Fruit fly (Drosophila melanogaster) whole organism, wandering third instar larva: ENCODE data around the gene Nrx-IV.

Experiments
- Abd-B ChIP-seq: fragments of >200 bp; optimal IDR thresholded peaks from 2 replicates; lab custom pipeline; 2017; ENCODE audit warnings: missing biosample characterization, missing genetic modification characterization
- CG32264 ChIP-seq: fragments of 200-800 bp; sonication (Bioruptor generic); optimal IDR thresholded peaks from 2 replicates; lab custom pipeline; 2016; ENCODE audit warnings: missing biosample characterization, missing genetic modification characterization
- CrebA ChIP-seq: fragments of 200-800 bp; sonication (Bioruptor generic); optimal IDR thresholded peaks from 2 replicates; lab custom pipeline; 2016; ENCODE audit warnings: missing biosample characterization, mild to moderate bottlenecking, missing genetic modification characterization, borderline replicate concordance
- Dfd ChIP-seq: fragments of >200 bp; optimal IDR thresholded peaks from 2 replicates; lab custom pipeline; 2017; ENCODE audit warnings: missing biosample characterization, missing genetic modification characterization
- Dif ChIP-seq: fragments of 200-275, 200-300 bp; sonication (Bioruptor generic); optimal IDR thresholded peaks from 2 replicates; lab custom pipeline; 2018; ENCODE audit warnings: missing biosample characterization, missing genetic modification characterization; ENCODE audit not compliant: partially characterized antibody
- HLH106 ChIP-seq: fragments of 200-800 bp; optimal IDR thresholded peaks from 3 replicates; lab custom pipeline; 2019; ENCODE audit warnings: missing biosample characterization, mild to moderate bottlenecking, missing genetic modification characterization, moderate library complexity
- Hnf4 ChIP-seq: fragments of 200-800 bp; sonication (Bioruptor generic); optimal IDR thresholded peaks from 2 replicates; lab custom pipeline; 2016; ENCODE audit warnings: missing biosample characterization, mild to moderate bottlenecking, missing genetic modification characterization
- Hr78 ChIP-seq: fragments of >200 bp; optimal IDR thresholded peaks from 2 replicates; lab custom pipeline; 2017; ENCODE audit warnings: missing biosample characterization, missing genetic modification characterization
- Hr83 ChIP-seq: fragments of 200-300 bp; sonication (Bioruptor generic); optimal IDR thresholded peaks from 2 replicates; lab custom pipeline; 2016; ENCODE audit warnings: missing biosample characterization, mild to moderate bottlenecking, missing genetic modification characterization, moderate library complexity; ENCODE audit not compliant: poor library complexity, severe bottlenecking
- Mio ChIP-seq: sonication (Bioruptor generic); optimal IDR thresholded peaks from 2 replicates; lab custom pipeline; 2016; ENCODE audit warnings: missing biosample characterization, missing genetic modification characterization
- N ChIP-seq: fragments of >200 bp; optimal IDR thresholded peaks from 2 replicates; lab custom pipeline; 2018; ENCODE audit warnings: missing biosample characterization, missing external identifiers, missing genetic modification characterization
- Rel ChIP-seq, 2 experiments: fragments of 200-800 bp; sonication (Bioruptor generic) in 1 of 2; optimal IDR thresholded peaks; 2 replicates in 1 of 2; 3 replicates in 1 of 2; lab custom pipeline; 2016 to 2019; ENCODE audit warnings: mild to moderate bottlenecking in 2 of 2, missing biosample characterization in 2 of 2, missing genetic modification characterization in 2 of 2, moderate library complexity in 1 of 2
- Sp1 ChIP-seq: fragments of 200-800 bp; sonication (Bioruptor generic); optimal IDR thresholded peaks from 3 replicates; lab custom pipeline; 2019; ENCODE audit warnings: missing biosample characterization, mild to moderate bottlenecking, missing genetic modification characterization, moderate library complexity
- Vsx2 ChIP-seq: fragments of 200-300, 225-300 bp; sonication (Bioruptor generic); optimal IDR thresholded peaks from 2 replicates; lab custom pipeline; 2018; ENCODE audit warnings: missing biosample characterization, missing genetic modification characterization; ENCODE audit not compliant: partially characterized antibody
- br ChIP-seq: fragments of 200-800 bp; sonication (Bioruptor generic); optimal IDR thresholded peaks from 2 replicates; lab custom pipeline; 2016; ENCODE audit warnings: missing biosample characterization, missing genetic modification characterization
- brk ChIP-seq: fragments of 200-800 bp; sonication (Bioruptor generic); optimal IDR thresholded peaks from 2 replicates; lab custom pipeline; 2016; ENCODE audit warnings: missing biosample characterization, mild to moderate bottlenecking, missing genetic modification characterization
- dl ChIP-seq, 2 experiments: fragments of 175-275, 200-275 bp in 1 of 2; fragments of 200-275 bp in 1 of 2; sonication (Bioruptor generic); optimal IDR thresholded peaks; lab custom pipeline; 2018; ENCODE audit warnings: mild to moderate bottlenecking in 2 of 2, missing biosample characterization in 2 of 2, missing genetic modification characterization in 2 of 2, moderate library complexity in 2 of 2; ENCODE audit not compliant: partially characterized antibody in 2 of 2, insufficient read depth in 1 of 2
- dmrt93B ChIP-seq: fragments of 200-800 bp; sonication (Bioruptor generic); optimal IDR thresholded peaks from 2 replicates; lab custom pipeline; 2018; ENCODE audit warnings: missing biosample characterization, mild to moderate bottlenecking, missing genetic modification characterization
- ey ChIP-seq: fragments of 200-800 bp; sonication (Bioruptor generic); optimal IDR thresholded peaks from 2 replicates; lab custom pipeline; 2016; ENCODE audit warnings: missing biosample characterization, missing genetic modification characterization
- foxo ChIP-seq, 2 experiments: fragments of 200-800 bp; sonication (Bioruptor generic); optimal IDR thresholded peaks; 2 replicates in 1 of 2; 3 replicates in 1 of 2; lab custom pipeline; 2016 to 2017; ENCODE audit warnings: missing biosample characterization in 2 of 2, missing genetic modification characterization in 2 of 2
- h ChIP-seq: fragments of 200-800 bp; sonication (Bioruptor generic); optimal IDR thresholded peaks from 3 replicates; lab custom pipeline; 2016; ENCODE audit warnings: missing biosample characterization, mild to moderate bottlenecking, missing genetic modification characterization
- jim ChIP-seq: fragments of 175-275, 200-325 bp; sonication (Bioruptor generic); optimal IDR thresholded peaks from 2 replicates; lab custom pipeline; 2016; ENCODE audit warnings: missing biosample characterization, mild to moderate bottlenecking, missing genetic modification characterization
- lola ChIP-seq: fragments of >200 bp; optimal IDR thresholded peaks from 2 replicates; lab custom pipeline; 2017; ENCODE audit warnings: missing biosample characterization, missing genetic modification characterization
- psq ChIP-seq: fragments of 200-800 bp; sonication (Bioruptor generic); optimal IDR thresholded peaks from 3 replicates; lab custom pipeline; 2017; ENCODE audit warnings: missing biosample characterization, mild to moderate bottlenecking, missing genetic modification characterization, moderate library complexity
- sage ChIP-seq: fragments of 200-800 bp; sonication (Bioruptor generic); optimal IDR thresholded peaks from 2 replicates; lab custom pipeline; 2016; ENCODE audit warnings: missing biosample characterization, mild to moderate bottlenecking, missing genetic modification characterization
- sv ChIP-seq: fragments of 200-800 bp; sonication (Bioruptor generic); optimal IDR thresholded peaks from 3 replicates; lab custom pipeline; 2016; ENCODE audit warnings: missing biosample characterization, missing genetic modification characterization
- tai ChIP-seq: sonication (Bioruptor generic); optimal IDR thresholded peaks from 2 replicates; lab custom pipeline; 2016; ENCODE audit warnings: missing biosample characterization, missing genetic modification characterization
- usp ChIP-seq: fragments of >200 bp; optimal IDR thresholded peaks from 2 replicates; lab custom pipeline; 2017; ENCODE audit warnings: missing biosample characterization, missing genetic modification characterization

The Nrx-IV gene

DNA sequence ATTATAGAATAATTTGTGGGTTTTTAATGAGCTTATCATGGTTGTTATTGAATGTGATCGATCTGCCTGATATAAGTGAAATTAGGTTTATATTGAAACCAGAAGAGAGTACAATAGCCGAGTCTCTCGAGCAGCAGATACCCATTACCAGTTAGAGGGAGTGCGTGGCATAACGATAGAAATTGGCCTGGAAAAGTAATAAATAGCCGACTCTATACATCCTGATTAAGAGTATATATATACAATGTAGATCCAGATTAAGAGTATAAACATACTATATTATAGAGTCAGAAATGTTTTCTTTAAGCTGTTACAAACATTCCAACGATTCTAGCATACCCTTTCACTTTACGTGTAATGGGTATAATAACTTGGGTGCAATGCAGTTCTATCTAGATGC lies 37.6 kb downstream of the Nrx-IV start:
- TF ChIP-seq Hr83 (GFP tag; lab: Kevin White, UChicago) (no peak), sage (GFP tag; lab: Kevin White, UChicago) (no peak), brk (GFP tag; lab: Kevin White, UChicago) (no peak), N (GFP tag; lab: Kevin White, UChicago) (no peak), usp (GFP tag; lab: Kevin White, UChicago) (no peak), HLH106 (tag; lab: Kevin White, UChicago) (no peak), sv (GFP tag; lab: Kevin White, UChicago) (no peak)

DNA sequence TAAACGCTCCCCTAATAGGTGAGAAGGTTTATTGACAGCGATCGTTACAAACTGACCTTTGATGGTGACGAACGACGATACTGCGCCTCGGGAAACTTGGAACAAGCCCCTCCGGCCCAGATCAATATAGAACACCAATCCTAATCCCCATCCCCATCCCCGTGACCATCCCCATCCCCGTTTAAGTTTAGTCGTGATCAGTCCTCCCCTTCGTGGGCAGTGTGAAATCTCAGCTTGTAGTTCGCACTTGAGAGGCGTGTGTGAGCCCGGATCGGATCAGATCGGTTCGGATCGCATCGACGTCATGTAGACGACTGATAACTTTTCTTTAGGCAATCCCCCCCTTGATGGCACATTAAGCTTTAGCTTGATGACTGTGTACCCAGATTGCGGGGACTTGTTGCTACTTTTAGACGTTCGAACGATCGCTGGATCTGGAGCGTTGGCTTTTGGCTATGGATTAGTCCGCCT lies 38.3 kb downstream of the Nrx-IV start, which contains the start of gene Miox:
Gene Miox, plus strand, starts transcription at position 421 of the 471 bp plus-strand sequence.
- TF ChIP-seq h (GFP tag; lab: Kevin White, UChicago) (no peak), Rel (GFP tag; optimal IDR thresholded peaks at IDR 0.05; lab: Kevin White, UChicago) (no peak), Rel (tag; optimal IDR thresholded peaks at IDR 0.05; lab: Kevin White, UChicago) (peak; percentile 46)

DNA sequence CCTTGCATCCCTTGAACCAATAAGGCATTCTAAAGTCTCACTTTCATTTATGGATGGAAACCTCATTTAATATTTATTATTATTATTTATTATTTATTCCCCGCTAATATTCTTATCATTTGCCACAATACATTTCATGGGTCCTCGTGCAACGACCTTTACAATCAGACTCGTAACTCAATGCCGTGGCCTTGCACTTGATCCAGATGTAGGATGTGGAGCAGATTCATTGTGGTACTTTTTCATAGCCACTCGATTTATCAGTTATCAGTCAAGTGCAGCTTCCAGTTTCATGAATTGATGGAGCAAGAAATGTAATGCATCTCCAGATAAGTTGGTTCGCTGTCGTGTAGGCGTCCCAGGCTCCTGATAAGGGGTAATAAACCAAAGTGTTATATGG lies 39.0 kb downstream of the Nrx-IV start:
- no peak for TF ChIP-seq Rel (GFP tag; optimal IDR thresholded peaks at IDR 0.05; lab: Kevin White, UChicago)
- peak; percentile 52 for TF ChIP-seq Rel (tag; optimal IDR thresholded peaks at IDR 0.05; lab: Kevin White, UChicago)
- no peak for TF ChIP-seq h (GFP tag; lab: Kevin White, UChicago)
- TF ChIP-seq N (GFP tag; lab: Kevin White, UChicago): no peak
- no peak for TF ChIP-seq HLH106 (tag; lab: Kevin White, UChicago)
- no peak for TF ChIP-seq Sp1 (GFP tag; lab: Kevin White, UChicago)

- TF ChIP-seq Rel (GFP tag; optimal IDR thresholded peaks at IDR 0.05; lab: Kevin White, UChicago) (no peak), Rel (tag; optimal IDR thresholded peaks at IDR 0.05; lab: Kevin White, UChicago) (no peak), tai (GFP tag; lab: Kevin White, UChicago) (no peak), CG32264 (GFP tag; lab: Kevin White, UChicago) (no peak), Abd-B (GFP tag; lab: Kevin White, UChicago) (no peak), h (GFP tag; lab: Kevin White, UChicago) (no peak), foxo (GFP tag; optimal IDR thresholded peaks at IDR 0.05; lab: Kevin White, UChicago) (no peak), Sp1 (GFP tag; lab: Kevin White, UChicago) (no peak), CrebA (GFP tag; lab: Kevin White, UChicago) (no peak), brk (GFP tag; lab: Kevin White, UChicago) (no peak), Dif (GFP tag; lab: Kevin White, UChicago) (no peak)
Observed at dm6 chr3L:12188518-12188917, 42.2 kb downstream of the Nrx-IV start, which contains the start of gene Est-6. TSS of gene Est-6 (plus strand) at chr3L:12188818.

DNA sequence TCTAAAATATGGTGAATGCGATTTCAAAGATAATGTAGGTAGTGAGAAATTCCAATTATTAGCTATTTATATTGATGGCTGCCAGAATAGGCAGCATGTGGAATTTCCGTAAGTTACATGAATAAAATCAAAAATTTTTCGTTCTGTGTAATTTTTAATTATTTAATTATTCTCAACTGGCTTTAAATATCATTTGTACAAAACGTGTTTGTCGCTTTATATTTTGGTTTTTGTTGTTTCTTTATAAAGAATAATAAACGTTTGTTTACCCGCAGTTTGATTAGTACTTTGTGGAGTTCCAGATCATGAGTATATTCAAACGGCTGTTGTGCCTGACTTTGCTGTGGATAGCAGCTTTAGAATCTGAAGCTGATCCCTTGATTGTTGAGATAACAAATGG lies 44.1 kb downstream of the Nrx-IV start, which contains the start of gene Est-P:
Gene Est-P, plus strand, starts transcription at position 301 of the 400 bp plus-strand sequence.
- TF ChIP-seq Hnf4 (GFP tag; lab: Kevin White, UChicago) (no peak), Sp1 (GFP tag; lab: Kevin White, UChicago) (no peak), jim (GFP tag; lab: Kevin White, UChicago) (no peak), br (GFP tag; lab: Kevin White, UChicago) (no peak), Dfd (no peak), dmrt93B (GFP tag; lab: Kevin White, UChicago) (no peak), Mio (GFP tag; lab: Kevin White, UChicago) (no peak), CrebA (GFP tag; lab: Kevin White, UChicago) (no peak), lola (GFP tag; lab: Kevin White, UChicago) (no peak)
- TF ChIP-seq, all 38 proteins: peak for 0

dm6 chr3L:12193485-12193884 lies 47.2 kb downstream of the Nrx-IV start, which contains the start of gene thoc6:
TSS of gene thoc6 (minus strand) at chr3L:12193688.
- TF ChIP-seq Mio (GFP tag; lab: Kevin White, UChicago): no peak
- TF ChIP-seq CrebA (GFP tag; lab: Kevin White, UChicago): peak; percentile 42
- TF ChIP-seq Hr78: no peak
- TF ChIP-seq psq: no peak

DNA sequence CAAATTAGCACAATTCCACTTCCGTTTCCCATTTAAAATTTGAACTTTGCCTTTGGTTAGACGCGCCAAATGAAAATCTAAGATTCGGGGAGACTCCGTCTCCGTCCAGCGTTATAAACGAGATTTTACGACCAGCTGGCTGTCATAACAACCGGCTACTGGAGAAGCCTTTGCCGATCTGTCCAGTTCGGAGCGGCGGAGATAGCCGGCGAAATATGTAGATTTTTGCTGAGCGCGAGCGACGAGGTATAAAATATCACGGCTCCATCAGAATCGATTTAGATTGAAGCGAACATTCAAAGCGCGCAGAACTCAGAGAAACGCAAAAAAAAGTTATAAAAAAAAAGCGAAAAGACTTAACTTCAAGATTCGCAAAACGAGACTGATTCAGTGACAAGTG lies 51.2 kb downstream of the Nrx-IV start, which contains the start of gene CG11529:
Gene CG11529, plus strand, starts transcription at position 301 of the 400 bp plus-strand sequence.
- no peak for TF ChIP-seq Vsx2 (GFP tag; lab: Kevin White, UChicago)
- no peak for TF ChIP-seq foxo (GFP tag; optimal IDR thresholded peaks at IDR 0.05; lab: Kevin White, UChicago)
- no peak for TF ChIP-seq dmrt93B (GFP tag; lab: Kevin White, UChicago)
- TF ChIP-seq dl (GFP tag; optimal IDR thresholded peaks at IDR 0.05; lab: Kevin White, UChicago; ENCODE audit: insufficient read depth in 1 of 2, partially characterized antibody in 2 of 2): no peak
- no peak for TF ChIP-seq Rel (GFP tag; optimal IDR thresholded peaks at IDR 0.05; lab: Kevin White, UChicago)
- no peak for TF ChIP-seq Rel (tag; optimal IDR thresholded peaks at IDR 0.05; lab: Kevin White, UChicago)
- no peak for TF ChIP-seq h (GFP tag; lab: Kevin White, UChicago)
- TF ChIP-seq ey: no peak
- TF ChIP-seq, all 38 proteins: peak for 0
